Worm (Caenorhabditis elegans) whole organism, young adult: ENCODE data around the gene tbp-1.
A peak's percentile ranks its signal among the peaks of the same experiment; 100 is the strongest.

ENCODE experiments used
- B0035.1 ChIP-seq: sonication (generic microtip); optimal IDR thresholded peaks from 2 replicates; lab custom pipeline; 2016; ENCODE audit warnings: missing genetic modification characterization, mild to moderate bottlenecking, missing compliant biosample characterization, missing genotype, missing genetic modification reagents
- C06A6.2 ChIP-seq: fragments of 200-800 bp; sonication (Bioruptor generic); conservative IDR thresholded peaks from 2 replicates; pipeline ENCODE4 v1.3.6; 2022; ENCODE audit warnings: missing genetic modification characterization, missing compliant biosample characterization
- D2030.7 ChIP-seq: fragments of 200-800 bp; sonication (Bioruptor generic); IDR thresholded peaks from 2 replicates; pipeline ENCODE4 v1.3.6; 2022; ENCODE audit warnings: missing genetic modification reagents, missing genetic modification characterization, missing compliant biosample characterization
- F33H1.4 ChIP-seq: fragments of 200-800 bp; sonication (Bioruptor generic); IDR thresholded peaks from 2 replicates; pipeline ENCODE4 v1.3.6; 2022; ENCODE audit warnings: missing genetic modification reagents, missing genetic modification characterization, missing compliant biosample characterization
- F49E8.2 ChIP-seq: sonication (generic microtip); optimal IDR thresholded peaks from 3 replicates; lab custom pipeline; 2017; ENCODE audit warnings: missing genetic modification characterization, mild to moderate bottlenecking, missing compliant biosample characterization, antibody characterized with exemption, moderate library complexity; ENCODE audit not compliant: insufficient read depth
- F57A8.1 ChIP-seq: fragments of 200-800 bp; sonication (Bioruptor generic); optimal IDR thresholded peaks from 2 replicates; lab custom pipeline; 2018; ENCODE audit warnings: mild to moderate bottlenecking, missing genetic modification characterization, moderate library complexity, missing compliant biosample characterization
- F57C9.4 ChIP-seq: sonication (generic microtip); optimal IDR thresholded peaks from 2 replicates; lab custom pipeline; 2017; ENCODE audit warnings: mild to moderate bottlenecking, missing genetic modification characterization, missing compliant biosample characterization
- K12H6.12 ChIP-seq: fragments of 200-800 bp; sonication (Bioruptor generic); optimal IDR thresholded peaks from 2 replicates; lab custom pipeline; 2018; ENCODE audit warnings: mild to moderate bottlenecking, missing genetic modification characterization, missing compliant biosample characterization
- Y56A3A.18 ChIP-seq: fragments of 200-800 bp; sonication (Bioruptor generic); IDR thresholded peaks from 2 replicates; pipeline ENCODE4 v1.3.6; 2022; ENCODE audit warnings: missing genetic modification reagents, missing genetic modification characterization, missing compliant biosample characterization
- akir-1 ChIP-seq: fragments of 200-800 bp; sonication (Bioruptor generic); optimal IDR thresholded peaks from 2 replicates; lab custom pipeline; 2018; ENCODE audit warnings: mild to moderate bottlenecking, missing genetic modification characterization, moderate library complexity, missing compliant biosample characterization
- aptf-3 ChIP-seq: fragments of 200-800 bp; sonication (Bioruptor generic); IDR thresholded peaks from 2 replicates; pipeline ENCODE4 v1.3.6; 2022; ENCODE audit warnings: missing genetic modification characterization, missing compliant biosample characterization
- athp-1 ChIP-seq: sonication (generic microtip); optimal IDR thresholded peaks from 2 replicates; lab custom pipeline; 2017; ENCODE audit warnings: mild to moderate bottlenecking, missing genetic modification characterization, missing compliant biosample characterization
- attf-5 ChIP-seq: fragments of 200-800 bp; sonication (Bioruptor generic); optimal IDR thresholded peaks from 2 replicates; lab custom pipeline; 2018; ENCODE audit warnings: mild to moderate bottlenecking, missing genetic modification characterization, missing compliant biosample characterization
- cebp-1 ChIP-seq, 2 experiments: fragments of 200-800 bp in 1 of 2; sonication (Bioruptor generic) in 1 of 2; sonication (generic microtip) in 1 of 2; IDR thresholded peaks in 1 of 2; optimal IDR thresholded peaks in 1 of 2; 2 replicates each; pipeline versions ENCODE4 v1.3.6 to Lab custom; 2017 to 2022; ENCODE audit warnings: missing compliant biosample characterization in 2 of 2, missing genetic modification characterization in 2 of 2, mild to moderate bottlenecking in 1 of 2, missing genetic modification reagents in 1 of 2, moderate library complexity in 1 of 2
- ceh-40 ChIP-seq: fragments of 200-800 bp; sonication (Bioruptor generic); IDR thresholded peaks from 2 replicates; pipeline ENCODE4 v1.3.6; 2022; ENCODE audit warnings: missing genetic modification characterization, missing compliant biosample characterization
- ceh-79 ChIP-seq: sonication (generic microtip); optimal IDR thresholded peaks from 2 replicates; lab custom pipeline; 2017; ENCODE audit warnings: mild to moderate bottlenecking, missing genetic modification characterization, missing compliant biosample characterization
- chd-7 ChIP-seq: sonication (generic microtip); optimal IDR thresholded peaks from 2 replicates; lab custom pipeline; 2016; ENCODE audit warnings: mild to moderate bottlenecking, missing genetic modification characterization, moderate library complexity, missing compliant biosample characterization
- die-1 ChIP-seq: sonication (generic microtip); optimal IDR thresholded peaks from 2 replicates; lab custom pipeline; 2016; ENCODE audit warnings: missing genotype, mild to moderate bottlenecking, missing genetic modification characterization, missing compliant biosample characterization
- egl-18 ChIP-seq: fragments of 200-800 bp; sonication (Bioruptor generic); IDR thresholded peaks from 2 replicates; pipeline ENCODE4 v1.3.6; 2022; ENCODE audit warnings: missing genetic modification reagents, missing genetic modification characterization, missing compliant biosample characterization
- ekl-4 ChIP-seq: fragments of 200-800 bp; sonication (Bioruptor generic); IDR thresholded peaks from 2 replicates; pipeline ENCODE4 v1.3.6; 2022; ENCODE audit warnings: missing genetic modification reagents, missing genetic modification characterization, missing compliant biosample characterization
- him-1 ChIP-seq: sonication (generic microtip); optimal IDR thresholded peaks from 2 replicates; lab custom pipeline; 2016; ENCODE audit warnings: missing genotype, missing genetic modification reagents, missing genetic modification characterization, missing compliant biosample characterization
- hlh-12 ChIP-seq: sonication (generic microtip); optimal IDR thresholded peaks from 2 replicates; lab custom pipeline; 2016; ENCODE audit warnings: missing genetic modification characterization, missing compliant biosample characterization
- hmg-1.2 ChIP-seq: fragments of 200-800 bp; sonication (Bioruptor generic); IDR thresholded peaks from 2 replicates; pipeline ENCODE4 v1.3.6; 2022; ENCODE audit warnings: missing genetic modification reagents, missing genetic modification characterization, missing compliant biosample characterization
- hrde-1 ChIP-seq: sonication (generic microtip); optimal IDR thresholded peaks from 2 replicates; lab custom pipeline; 2016; ENCODE audit warnings: missing genetic modification characterization, mild to moderate bottlenecking, missing compliant biosample characterization, moderate library complexity, missing genotype, missing genetic modification reagents, borderline replicate concordance
- hsf-1 ChIP-seq: fragments of 200-800 bp; sonication (Bioruptor generic); IDR thresholded peaks from 2 replicates; pipeline ENCODE4 v1.3.6; 2022; ENCODE audit warnings: missing genetic modification reagents, missing genetic modification characterization, missing compliant biosample characterization
- lin-40 ChIP-seq: sonication (generic microtip); optimal IDR thresholded peaks from 2 replicates; lab custom pipeline; 2016; ENCODE audit warnings: missing genetic modification characterization, mild to moderate bottlenecking, missing compliant biosample characterization, missing genotype, missing genetic modification reagents
- lin-54 ChIP-seq: fragments of 200-800 bp; sonication (Bioruptor generic); optimal IDR thresholded peaks from 2 replicates; lab custom pipeline; 2018; ENCODE audit warnings: mild to moderate bottlenecking, missing genetic modification characterization, missing compliant biosample characterization
- lsy-27 ChIP-seq: sonication (generic microtip); optimal IDR thresholded peaks from 2 replicates; lab custom pipeline; 2017; ENCODE audit warnings: missing genetic modification characterization, mild to moderate bottlenecking, missing compliant biosample characterization, antibody characterized with exemption, missing genotype, borderline replicate concordance; ENCODE audit not compliant: insufficient read depth
- madf-10 ChIP-seq: sonication (generic microtip); optimal IDR thresholded peaks from 2 replicates; lab custom pipeline; 2016; ENCODE audit warnings: mild to moderate bottlenecking, missing genetic modification characterization, missing compliant biosample characterization
- madf-3 ChIP-seq: fragments of 200-800 bp; sonication (Bioruptor generic); IDR thresholded peaks from 2 replicates; pipeline ENCODE4 v1.3.6; 2022; ENCODE audit warnings: missing genetic modification reagents, missing genetic modification characterization, missing compliant biosample characterization
- mel-28 ChIP-seq: sonication (generic microtip); optimal IDR thresholded peaks from 2 replicates; lab custom pipeline; 2016; ENCODE audit warnings: borderline replicate concordance, mild to moderate bottlenecking, missing genetic modification characterization, missing compliant biosample characterization
- snpc-1.1 ChIP-seq: sonication (generic microtip); optimal IDR thresholded peaks from 2 replicates; lab custom pipeline; 2017; ENCODE audit warnings: missing genetic modification characterization, mild to moderate bottlenecking, missing compliant biosample characterization, antibody characterized with exemption, moderate library complexity, missing genotype, missing genetic modification reagents; ENCODE audit not compliant: insufficient read depth
- snpc-3.4 ChIP-seq: sonication (generic microtip); optimal IDR thresholded peaks from 2 replicates; lab custom pipeline; 2017; ENCODE audit warnings: missing genetic modification characterization, mild to moderate bottlenecking, missing compliant biosample characterization, antibody characterized with exemption, moderate library complexity, missing genotype, missing genetic modification reagents
- snpc-4 ChIP-seq, 5 experiments: fragments of 150-350 bp in 1 of 5; sonication (generic microtip) in 4 of 5; optimal IDR thresholded peaks; 2 replicates each; lab custom pipeline; 2014 to 2018; ENCODE audit warnings: missing genetic modification characterization in 5 of 5, missing biosample characterization in 3 of 5, antibody characterized with exemption in 2 of 5, mild to moderate bottlenecking in 2 of 5, missing compliant biosample characterization in 2 of 5, missing genotype in 2 of 5, moderate library complexity in 2 of 5, missing genetic modification reagents in 1 of 5
- sptf-2 ChIP-seq: fragments of 200-800 bp; sonication (Bioruptor generic); optimal IDR thresholded peaks from 2 replicates; lab custom pipeline; 2018; ENCODE audit warnings: mild to moderate bottlenecking, missing genetic modification characterization, missing compliant biosample characterization
- tbp1 ChIP-seq: fragments of 200-800 bp; sonication (Bioruptor generic); optimal IDR thresholded peaks from 2 replicates; lab custom pipeline; 2018; ENCODE audit warnings: mild to moderate bottlenecking, missing genetic modification characterization, missing compliant biosample characterization
- zim-3 ChIP-seq: sonication (generic microtip); optimal IDR thresholded peaks from 2 replicates; lab custom pipeline; 2017; ENCODE audit warnings: mild to moderate bottlenecking, missing genetic modification characterization, moderate library complexity, missing compliant biosample characterization
- ztf-18 ChIP-seq: sonication (generic microtip); optimal IDR thresholded peaks from 2 replicates; lab custom pipeline; 2016; ENCODE audit warnings: missing genotype, mild to moderate bottlenecking, missing genetic modification characterization, missing compliant biosample characterization

The tbp-1 gene

ce11 chrIII:7353871-7354270 lies 30.0 kb upstream of the tbp-1 start, which contains the start of gene F08F8.9:
TSS of gene F08F8.9 (minus strand) at chrIII:7353971.
- TF ChIP-seq ekl-4 (GFP tag; lab: Robert Waterston, UW) (no peak), mel-28 (no peak), aptf-3 (GFP tag; lab: Robert Waterston, UW) (no peak), sptf-2 (GFP tag; lab: Kevin White, UChicago) (no peak), ceh-40 (GFP tag; lab: Robert Waterston, UW) (no peak), chd-7 (tag; lab: Kevin White, UChicago) (no peak), snpc-1.1 (tag; lab: Kevin White, UChicago) (no peak), madf-10 (no peak), F33H1.4 (GFP tag; lab: Robert Waterston, UW) (no peak), B0035.1 (tag; lab: Kevin White, UChicago) (no peak), C06A6.2 (no peak), zim-3 (tag; lab: Kevin White, UChicago) (no peak), hlh-12 (tag; lab: Kevin White, UChicago) (no peak), lsy-27 (tag; lab: Kevin White, UChicago) (no peak), F57C9.4 (tag; lab: Kevin White, UChicago) (no peak), lin-40 (tag; lab: Kevin White, UChicago) (no peak), him-1 (tag; lab: Kevin White, UChicago) (no peak), Y56A3A.18 (GFP tag; lab: Robert Waterston, UW) (no peak), F49E8.2 (no peak), K12H6.12 (tag; lab: Kevin White, UChicago) (no peak)

DNA sequence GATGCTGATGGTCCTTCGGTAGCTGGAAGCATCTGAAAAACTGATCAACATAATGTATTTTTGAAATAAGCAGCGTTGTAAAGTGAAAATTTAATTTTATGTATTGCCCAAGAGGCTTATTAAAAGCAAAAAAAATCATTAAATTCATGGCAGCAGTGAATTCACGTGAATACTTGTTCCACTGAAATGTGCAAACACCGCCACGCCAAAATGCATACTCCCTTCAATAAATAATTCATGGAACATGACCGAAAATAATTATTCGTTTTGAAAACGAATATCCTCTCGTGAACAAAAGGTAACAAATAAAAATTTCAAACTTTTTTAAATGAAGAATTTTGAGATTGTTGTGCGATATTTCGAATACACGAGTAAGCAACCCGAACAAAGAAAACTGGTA lies 26.5 kb upstream of the tbp-1 start, which contains the start of gene F08F8.10:
Gene F08F8.10 (minus strand): TSS at position 38 of the 400 bp plus-strand sequence.
- no peak for TF ChIP-seq egl-18
- TF ChIP-seq tbp1 (GFP tag; lab: Kevin White, UChicago): peak; percentile 33
- TF ChIP-seq hsf-1 (GFP tag; lab: Robert Waterston, UW): 0 out of 2 replicates have a peak, but pooled peaks have one; percentile 29
- no peak for TF ChIP-seq cebp-1 (GFP tag; IDR thresholded peaks at IDR 0.05; lab: Robert Waterston, UW)
- TF ChIP-seq cebp-1 (tag; optimal IDR thresholded peaks at IDR 0.05; lab: Kevin White, UChicago): peak; percentile 39
- peak; percentile 23 for TF ChIP-seq lin-54 (GFP tag; lab: Kevin White, UChicago)
- TF ChIP-seq D2030.7 (GFP tag; lab: Robert Waterston, UW): no peak
- TF ChIP-seq akir-1 (GFP tag; lab: Kevin White, UChicago): no peak
- peak; percentile 14 for TF ChIP-seq ztf-18 (tag; lab: Kevin White, UChicago)
- no peak for TF ChIP-seq ceh-79 (tag; lab: Kevin White, UChicago)
- TF ChIP-seq madf-3 (GFP tag; lab: Robert Waterston, UW): no peak
- TF ChIP-seq K12H6.12 (tag; lab: Kevin White, UChicago): peak; percentile 8
- TF ChIP-seq die-1 (tag; lab: Kevin White, UChicago): peak; percentile 24
- TF ChIP-seq hlh-12 (tag; lab: Kevin White, UChicago): no peak
- no peak for TF ChIP-seq F57A8.1
- peak; percentile 5 for TF ChIP-seq snpc-3.4 (tag; lab: Kevin White, UChicago)
- TF ChIP-seq ekl-4 (GFP tag; lab: Robert Waterston, UW): peak; percentile 32; the same call in 1 of the 2 replicates
- TF ChIP-seq hrde-1 (tag; lab: Kevin White, UChicago): peak; percentile 14
- peak; percentile 65 for TF ChIP-seq attf-5 (GFP tag; lab: Kevin White, UChicago)
- peak; percentile 29; the same call in 1 of the 2 replicates for TF ChIP-seq hmg-1.2 (GFP tag; lab: Robert Waterston, UW)
- TF ChIP-seq ceh-40 (GFP tag; lab: Robert Waterston, UW): no peak
- TF ChIP-seq athp-1 (tag; lab: Kevin White, UChicago): peak; percentile 24
- no peak for TF ChIP-seq snpc-4 (GFP tag; optimal IDR thresholded peaks at IDR 0.05; lab: Kevin White, UChicago)
- TF ChIP-seq snpc-4 (tag; optimal IDR thresholded peaks at IDR 0.05; lab: Kevin White, UChicago): peak in 2 of 4 experiments; percentile 14 to 24
